Worm (Caenorhabditis elegans) whole organism, L1 larva: Measurements from ENCODE around the gene cebp-1.
A peak's percentile ranks its signal among the peaks of the same experiment; 100 is the strongest.

Source experiments
- C04F5.9 ChIP-seq: sonication (generic microtip); optimal IDR thresholded peaks from 2 replicates; lab custom pipeline; 2016; ENCODE audit warnings: missing genetic modification characterization, missing compliant biosample characterization
- C16A3.4 ChIP-seq: fragments of 150-350 bp; optimal IDR thresholded peaks from 2 replicates; lab custom pipeline; 2014; ENCODE audit warnings: missing biosample characterization, missing genetic modification characterization
- Y116A8C.19 ChIP-seq: sonication (generic microtip); optimal IDR thresholded peaks from 2 replicates; lab custom pipeline; 2016; ENCODE audit warnings: missing compliant biosample characterization, missing genetic modification characterization, borderline replicate concordance
- alr-1 ChIP-seq: fragments of 200-800 bp; sonication (Bioruptor generic); optimal IDR thresholded peaks from 2 replicates; lab custom pipeline; 2018; ENCODE audit warnings: borderline replicate concordance, mild to moderate bottlenecking, missing genetic modification characterization, missing compliant biosample characterization
- aly-2 ChIP-seq: fragments of 150-350 bp; optimal IDR thresholded peaks from 2 replicates; lab custom pipeline; 2014; ENCODE audit warnings: missing biosample characterization, missing genetic modification characterization
- blmp-1 ChIP-seq: fragments of 150-350 bp; optimal IDR thresholded peaks from 2 replicates; lab custom pipeline; 2014; ENCODE audit warnings: missing biosample characterization, missing genetic modification characterization
- ceh-82 ChIP-seq, 3 experiments: fragments of 150-350 bp in 1 of 3; sonication (generic microtip) in 2 of 3; optimal IDR thresholded peaks; 2 replicates each; lab custom pipeline; 2014 to 2017; ENCODE audit warnings: missing biosample characterization in 3 of 3, missing genetic modification characterization in 3 of 3
- ces-1 ChIP-seq: fragments of 150-350 bp; optimal IDR thresholded peaks from 2 replicates; lab custom pipeline; 2014; ENCODE audit warnings: missing biosample characterization, missing genetic modification reagents, missing genetic modification characterization
- dpl-1 ChIP-seq, 3 experiments: fragments of 150-350 bp in 2 of 3; sonication (generic microtip) in 1 of 3; optimal IDR thresholded peaks; 2 replicates each; lab custom pipeline; 2014 to 2017; ENCODE audit warnings: missing biosample characterization in 3 of 3, missing genetic modification characterization in 3 of 3, missing genetic modification reagents in 3 of 3
- dsc-1 ChIP-seq: sonication (generic microtip); optimal IDR thresholded peaks from 2 replicates; lab custom pipeline; 2016; ENCODE audit warnings: mild to moderate bottlenecking, missing genetic modification characterization, missing compliant biosample characterization
- efl-1 ChIP-seq, 4 experiments: fragments of 150-350 bp; optimal IDR thresholded peaks in 3 of 4; peaks in 1 of 4; 1 replicate in 1 of 4; 2 replicates in 3 of 4; lab custom pipeline; 2014; ENCODE audit warnings: missing biosample characterization in 2 of 4, missing genetic modification characterization in 2 of 4, missing genetic modification reagents in 2 of 4
- fkh-4 ChIP-seq: sonication (generic microtip); optimal IDR thresholded peaks from 2 replicates; lab custom pipeline; 2016; ENCODE audit warnings: missing compliant biosample characterization, missing genetic modification characterization, borderline replicate concordance
- fos-1 ChIP-seq: fragments of 150-350 bp; optimal IDR thresholded peaks from 2 replicates; lab custom pipeline; 2014; ENCODE audit warnings: missing biosample characterization, missing genetic modification characterization
- irx-1 ChIP-seq: sonication (generic microtip); optimal IDR thresholded peaks from 2 replicates; lab custom pipeline; 2016; ENCODE audit warnings: missing genetic modification characterization, missing compliant biosample characterization
- lin-13 ChIP-seq: fragments of 150-350 bp; optimal IDR thresholded peaks from 2 replicates; lab custom pipeline; 2014; ENCODE audit warnings: missing biosample characterization, missing genetic modification reagents, missing genetic modification characterization
- lin-14 ChIP-seq: fragments of 200-800 bp; sonication (Bioruptor generic); optimal IDR thresholded peaks from 2 replicates; lab custom pipeline; 2018; ENCODE audit warnings: mild to moderate bottlenecking, missing genetic modification characterization, moderate library complexity, missing compliant biosample characterization
- lin-35 ChIP-seq, 2 experiments: fragments of 150-350 bp; optimal IDR thresholded peaks; 2 replicates each; lab custom pipeline; 2014; ENCODE audit warnings: missing biosample characterization in 2 of 2, missing genetic modification characterization in 2 of 2, missing genetic modification reagents in 2 of 2
- lin-39 ChIP-seq: fragments of 150-350 bp; optimal IDR thresholded peaks from 2 replicates; lab custom pipeline; 2014; ENCODE audit warnings: missing biosample characterization, missing genetic modification reagents, missing genetic modification characterization
- lir-3 ChIP-seq: sonication (generic microtip); optimal IDR thresholded peaks from 2 replicates; lab custom pipeline; 2016; ENCODE audit warnings: mild to moderate bottlenecking, missing genetic modification characterization, moderate library complexity, missing compliant biosample characterization; ENCODE audit not compliant: poor library complexity
- lsy-2 ChIP-seq, 2 experiments: fragments of 150-350 bp; optimal IDR thresholded peaks; 2 replicates each; lab custom pipeline; 2014; ENCODE audit warnings: missing biosample characterization in 2 of 2, missing genetic modification characterization in 2 of 2
- mab-9 ChIP-seq: fragments of 200-800 bp; sonication (Bioruptor generic); IDR thresholded peaks from 2 replicates; pipeline ENCODE4 v1.3.6; 2022; ENCODE audit warnings: missing genetic modification reagents, missing genetic modification characterization, missing compliant biosample characterization
- mdl-1 ChIP-seq, 2 experiments: fragments of 150-350 bp; optimal IDR thresholded peaks; 2 replicates each; lab custom pipeline; 2014 to 2017; ENCODE audit warnings: missing biosample characterization in 2 of 2, missing genetic modification characterization in 2 of 2, inconsistent platforms in 1 of 2
- mep-1 ChIP-seq: fragments of 150-350 bp; optimal IDR thresholded peaks from 2 replicates; lab custom pipeline; 2014; ENCODE audit warnings: missing biosample characterization, missing genetic modification characterization
- nhr-12 ChIP-seq: sonication (generic microtip); optimal IDR thresholded peaks from 2 replicates; lab custom pipeline; 2017; ENCODE audit warnings: missing biosample characterization, missing genetic modification characterization
- nhr-19 ChIP-seq: fragments of 200-800 bp; sonication (Bioruptor generic); conservative IDR thresholded peaks from 2 replicates; pipeline ENCODE4 v1.3.6; 2022; ENCODE audit warnings: missing genetic modification characterization, missing compliant biosample characterization
- nhr-20 ChIP-seq: sonication (generic microtip); optimal IDR thresholded peaks from 2 replicates; lab custom pipeline; 2016; ENCODE audit warnings: mild to moderate bottlenecking, missing genetic modification characterization, missing compliant biosample characterization
- nhr-47 ChIP-seq: sonication (generic microtip); optimal IDR thresholded peaks from 2 replicates; lab custom pipeline; 2016; ENCODE audit warnings: mild to moderate bottlenecking, missing genetic modification characterization, moderate library complexity, missing compliant biosample characterization
- nhr-71 ChIP-seq: sonication (generic microtip); optimal IDR thresholded peaks from 2 replicates; lab custom pipeline; 2016; ENCODE audit warnings: mild to moderate bottlenecking, missing genetic modification characterization, moderate library complexity, missing compliant biosample characterization
- nhr-77 ChIP-seq: fragments of 150-350 bp; optimal IDR thresholded peaks from 2 replicates; lab custom pipeline; 2014; ENCODE audit warnings: missing biosample characterization, missing genetic modification characterization
- nhr-85 ChIP-seq: sonication (generic microtip); peaks from one replicate; lab custom pipeline; 2016; ENCODE audit warnings: missing genetic modification characterization, inconsistent platforms, missing compliant biosample characterization
- nhr-90 ChIP-seq: sonication (generic microtip); optimal IDR thresholded peaks from 2 replicates; lab custom pipeline; 2016; ENCODE audit warnings: mild to moderate bottlenecking, missing genetic modification characterization, missing compliant biosample characterization; ENCODE audit not compliant: poor library complexity
- rnt-1 ChIP-seq: sonication (generic microtip); optimal IDR thresholded peaks from 2 replicates; lab custom pipeline; 2016; ENCODE audit warnings: mild to moderate bottlenecking, missing genetic modification characterization, moderate library complexity, missing compliant biosample characterization
- skn-1 ChIP-seq: fragments of 150-350 bp; optimal IDR thresholded peaks from 2 replicates; lab custom pipeline; 2014; ENCODE audit warnings: missing biosample characterization, missing genetic modification characterization
- snpc-4 ChIP-seq: fragments of 150-350 bp; optimal IDR thresholded peaks from 2 replicates; lab custom pipeline; 2014; ENCODE audit warnings: missing biosample characterization, missing genetic modification characterization
- snu-23 ChIP-seq: sonication (generic microtip); optimal IDR thresholded peaks from 2 replicates; lab custom pipeline; 2016; ENCODE audit warnings: missing genetic modification characterization, missing compliant biosample characterization
- sox-4 ChIP-seq: sonication (generic microtip); optimal IDR thresholded peaks from 2 replicates; lab custom pipeline; 2016; ENCODE audit warnings: missing genetic modification characterization, missing compliant biosample characterization
- swsn-7 ChIP-seq: sonication (generic microtip); optimal IDR thresholded peaks from 2 replicates; lab custom pipeline; 2016; ENCODE audit warnings: missing genetic modification characterization, missing compliant biosample characterization
- tbx-2 ChIP-seq: sonication (generic microtip); optimal IDR thresholded peaks from 2 replicates; lab custom pipeline; 2016; ENCODE audit warnings: missing genetic modification characterization, missing compliant biosample characterization
- unc-130 ChIP-seq: fragments of 150-350 bp; optimal IDR thresholded peaks from 2 replicates; lab custom pipeline; 2017; ENCODE audit warnings: missing biosample characterization, missing genetic modification characterization, inconsistent platforms
- unc-30 ChIP-seq: sonication (generic microtip); optimal IDR thresholded peaks from 2 replicates; lab custom pipeline; 2017; ENCODE audit warnings: missing biosample characterization, missing genetic modification characterization
- unc-62 ChIP-seq: fragments of 150-350 bp; optimal IDR thresholded peaks from 2 replicates; lab custom pipeline; 2014; ENCODE audit warnings: missing biosample characterization, missing genetic modification reagents, missing genetic modification characterization
- unc-86 ChIP-seq: sonication (generic microtip); optimal IDR thresholded peaks from 2 replicates; lab custom pipeline; 2016; ENCODE audit warnings: missing genetic modification characterization, missing compliant biosample characterization
- unc-98 ChIP-seq: fragments of 200-800 bp; sonication (Bioruptor generic); IDR thresholded peaks from 2 replicates; pipeline ENCODE4 v1.3.6; 2022; ENCODE audit warnings: missing genetic modification characterization, missing compliant biosample characterization
- vab-15 ChIP-seq: sonication (generic microtip); optimal IDR thresholded peaks from 2 replicates; lab custom pipeline; 2017; ENCODE audit warnings: missing genotype, mild to moderate bottlenecking, missing genetic modification characterization, missing compliant biosample characterization
- xbp-1 ChIP-seq: sonication (generic microtip); optimal IDR thresholded peaks from 2 replicates; lab custom pipeline; 2016; ENCODE audit warnings: missing genetic modification characterization, missing compliant biosample characterization
- zag-1 ChIP-seq: fragments of 150-350 bp; optimal IDR thresholded peaks from 2 replicates; lab custom pipeline; 2014; ENCODE audit warnings: missing biosample characterization, missing genetic modification characterization
- zip-4 ChIP-seq: fragments of 200-800 bp; sonication (Bioruptor generic); optimal IDR thresholded peaks from 2 replicates; lab custom pipeline; 2018; ENCODE audit warnings: mild to moderate bottlenecking, missing genetic modification characterization, moderate library complexity, missing compliant biosample characterization
- ztf-4 ChIP-seq: fragments of 150-350 bp; optimal IDR thresholded peaks from 2 replicates; lab custom pipeline; 2014; ENCODE audit warnings: missing biosample characterization, missing genetic modification characterization

Gene cebp-1

ce11 chrX:1458793-1459192 is 5.1 kb upstream of the cebp-1 start, which contains the start of gene D1005.2 (continued):
- TF ChIP-seq dsc-1 (tag; lab: Kevin White, UChicago) (no peak), ces-1 (GFP tag; lab: Kevin White, UChicago) (no peak), lin-35 (GFP tag; optimal IDR thresholded peaks at IDR 0.05; lab: Kevin White, UChicago) (no peak), zag-1 (tag; lab: Kevin White, UChicago) (no peak), mdl-1 (tag; optimal IDR thresholded peaks at IDR 0.05; lab: Kevin White, UChicago) (peak in 1 of 2 experiments; percentile 32), sox-4 (tag; lab: Kevin White, UChicago) (no peak), nhr-90 (tag; lab: Kevin White, UChicago) (no peak), lin-14 (GFP tag; lab: Kevin White, UChicago) (peak; percentile 37), alr-1 (no peak), lin-39 (tag; lab: Kevin White, UChicago) (no peak), fkh-4 (no peak), dpl-1 (GFP tag; optimal IDR thresholded peaks at IDR 0.05; lab: Kevin White, UChicago) (no peak), mep-1 (tag; lab: Kevin White, UChicago) (peak; percentile 6), C04F5.9 (no peak), nhr-12 (no peak), unc-130 (no peak), unc-30 (tag; lab: Kevin White, UChicago) (no peak), Y116A8C.19 (tag; lab: Kevin White, UChicago) (no peak), C16A3.4 (no peak), unc-98 (GFP tag; lab: Robert Waterston, UW) (no peak), snu-23 (GFP tag; lab: Kevin White, UChicago) (no peak)

- TF ChIP-seq swsn-7 (tag; lab: Kevin White, UChicago) (peak; percentile 41), nhr-77 (tag; lab: Kevin White, UChicago) (peak; percentile 23), ceh-82 (tag; optimal IDR thresholded peaks at IDR 0.05; lab: Kevin White, UChicago) (peak in 1 of 3 experiments; percentile 21), blmp-1 (tag; lab: Kevin White, UChicago) (peak; percentile 77), mab-9 (GFP tag; lab: Robert Waterston, UW) (no peak), nhr-20 (peak; percentile 74), irx-1 (peak; percentile 29), lsy-2 (tag; optimal IDR thresholded peaks at IDR 0.05; lab: Kevin White, UChicago) (peak; percentile 30 to 69), nhr-90 (tag; lab: Kevin White, UChicago) (peak; percentile 40), unc-30 (tag; lab: Kevin White, UChicago) (no peak), efl-1 (optimal IDR thresholded peaks at IDR 0.05; lab: Kevin White, UChicago) (peak in 1 of 2 experiments; percentile 2), efl-1 (GFP tag; optimal IDR thresholded peaks at IDR 0.05 in 1 of 2; lab: Kevin White, UChicago) (no peak), C16A3.4 (peak; percentile 68), nhr-71 (peak; percentile 79), unc-86 (tag; lab: Kevin White, UChicago) (no peak), ztf-4 (tag; lab: Kevin White, UChicago) (peak; percentile 52), dpl-1 (GFP tag; optimal IDR thresholded peaks at IDR 0.05; lab: Kevin White, UChicago) (peak in 1 of 3 experiments; percentile 25), zip-4 (GFP tag; lab: Kevin White, UChicago) (no peak), unc-62 (no peak), tbx-2 (peak; percentile 49), nhr-19 (GFP tag; lab: Robert Waterston, UW) (peak; percentile 48; the same call in 1 of the 2 replicates), lin-14 (GFP tag; lab: Kevin White, UChicago) (peak; percentile 92), rnt-1 (tag; lab: Kevin White, UChicago) (peak; percentile 61), nhr-47 (tag; lab: Kevin White, UChicago) (peak; percentile 39), aly-2 (tag; lab: Kevin White, UChicago) (no peak), skn-1 (tag; lab: Kevin White, UChicago) (peak; percentile 100), fos-1 (peak; percentile 14), vab-15 (tag; lab: Kevin White, UChicago) (no peak), xbp-1 (peak; percentile 7), lin-35 (GFP tag; optimal IDR thresholded peaks at IDR 0.05; lab: Kevin White, UChicago) (peak in 1 of 2 experiments; percentile 54), snpc-4 (tag; lab: Kevin White, UChicago) (peak; percentile 30), nhr-85 (peak; percentile 87), lir-3 (tag; lab: Kevin White, UChicago) (peak; percentile 26), dsc-1 (tag; lab: Kevin White, UChicago) (no peak), mep-1 (tag; lab: Kevin White, UChicago) (peak; percentile 71), lin-13 (no peak), mdl-1 (tag; optimal IDR thresholded peaks at IDR 0.05; lab: Kevin White, UChicago) (peak in 1 of 2 experiments; percentile 74), snu-23 (GFP tag; lab: Kevin White, UChicago) (peak; percentile 68)
Measured at ce11 chrX:1456350-1457080, 2.8 kb upstream of the cebp-1 start.
